Worm (Caenorhabditis elegans): ENCODE results near the gene srh-266.

srh-266 gene

ce11 chrV:619054-619453 is 45.5 kb upstream of the srh-266 start, which contains the start of gene F48G7.4 (continued):
- TF ChIP-seq egl-27 (tag; optimal IDR thresholded peaks at IDR 0.05), result peak in 1 of 2 experiments; percentile 45
- TF ChIP-seq pqm-1 (tag; optimal IDR thresholded peaks at IDR 0.05), result no peak

- TF ChIP-seq nhr-90 (tag; optimal IDR thresholded peaks at IDR 0.05; ENCODE audit: poor library complexity), result no peak
- no peak for TF ChIP-seq sptf-1 (tag; optimal IDR thresholded peaks at IDR 0.05)
- TF ChIP-seq mep-1 (tag; optimal IDR thresholded peaks at IDR 0.05), result no peak
- no peak for TF ChIP-seq ceh-82 (tag; optimal IDR thresholded peaks at IDR 0.05)
- no peak for TF ChIP-seq snu-23 (GFP tag; optimal IDR thresholded peaks at IDR 0.05)
- TF ChIP-seq snpc-4 (tag; optimal IDR thresholded peaks at IDR 0.05), result no peak
- TF ChIP-seq skn-1 (tag; optimal IDR thresholded peaks at IDR 0.05), result no peak
- TF ChIP-seq nhr-84 (tag; optimal IDR thresholded peaks at IDR 0.05), result no peak
- TF ChIP-seq unc-30 (tag; optimal IDR thresholded peaks at IDR 0.05), result no peak
Observed at ce11 chrV:620987-621386, 43.6 kb upstream of the srh-266 start.

ce11 chrV:622902-623301 is 41.7 kb upstream of the srh-266 start, which contains the start of gene F48G7.5:
Gene F48G7.5, minus strand, starts transcription at chrV:622935.
- TF ChIP-seq tbx-2 (tag; optimal IDR thresholded peaks at IDR 0.05) (no peak), nhr-47 (tag; optimal IDR thresholded peaks at IDR 0.05) (no peak), lin-39 (tag; optimal IDR thresholded peaks at IDR 0.05) (no peak), elt-2 (tag; optimal IDR thresholded peaks at IDR 0.05) (peak; percentile 29)

ce11 chrV:624922-625321 is 39.7 kb upstream of the srh-266 start, which contains the start of gene srt-17:
Gene srt-17, minus strand, starts transcription at chrV:625022.
- TF ChIP-seq unc-62 (GFP tag; optimal IDR thresholded peaks at IDR 0.05) (no peak), C04F5.9 (tag; optimal IDR thresholded peaks at IDR 0.05) (no peak), ztf-11 (tag; optimal IDR thresholded peaks at IDR 0.05) (no peak), dpl-1 (GFP tag; optimal IDR thresholded peaks at IDR 0.05) (no peak), zip-4 (GFP tag; optimal IDR thresholded peaks at IDR 0.05) (no peak), ama-1 (optimal IDR thresholded peaks at IDR 0.05) (no peak), nhr-12 (tag; optimal IDR thresholded peaks at IDR 0.05) (no peak), ceh-8 (GFP tag; optimal IDR thresholded peaks at IDR 0.05) (no peak), efl-1 (optimal IDR thresholded peaks at IDR 0.05) (no peak), efl-1 (GFP tag; optimal IDR thresholded peaks at IDR 0.05 in 1 of 2) (no peak), skn-1 (tag; optimal IDR thresholded peaks at IDR 0.05) (no peak), lir-3 (tag; optimal IDR thresholded peaks at IDR 0.05; ENCODE audit: poor library complexity) (no peak), nhr-28 (tag; optimal IDR thresholded peaks at IDR 0.05) (no peak), egl-27 (tag; optimal IDR thresholded peaks at IDR 0.05) (no peak), pax-3 (tag; optimal IDR thresholded peaks at IDR 0.05) (no peak), hpl-2 (GFP tag; optimal IDR thresholded peaks at IDR 0.05) (no peak), snpc-4 (tag; optimal IDR thresholded peaks at IDR 0.05) (no peak), pqm-1 (tag; optimal IDR thresholded peaks at IDR 0.05) (no peak), elt-3 (tag; optimal IDR thresholded peaks at IDR 0.05) (no peak), ceh-82 (tag; optimal IDR thresholded peaks at IDR 0.05) (no peak), ces-1 (GFP tag; optimal IDR thresholded peaks at IDR 0.05) (no peak)

- TF ChIP-seq nhr-84 (tag; optimal IDR thresholded peaks at IDR 0.05) (no peak), aly-2 (tag; optimal IDR thresholded peaks at IDR 0.05) (no peak), hlh-4 (tag; optimal IDR thresholded peaks at IDR 0.05) (no peak), nhr-77 (tag; optimal IDR thresholded peaks at IDR 0.05) (no peak), F16B12.6 (tag; optimal IDR thresholded peaks at IDR 0.05) (no peak), egl-27 (tag; optimal IDR thresholded peaks at IDR 0.05) (no peak), elt-2 (tag; optimal IDR thresholded peaks at IDR 0.05) (no peak), isw-1 (GFP tag; IDR thresholded peaks at IDR 0.05) (no peak), zag-1 (tag; optimal IDR thresholded peaks at IDR 0.05) (no peak), ztf-11 (tag; optimal IDR thresholded peaks at IDR 0.05) (no peak), efl-3 (GFP tag; optimal IDR thresholded peaks at IDR 0.05) (no peak), ceh-88 (GFP tag; IDR thresholded peaks at IDR 0.05) (no peak), nhr-76 (tag; optimal IDR thresholded peaks at IDR 0.05) (no peak), unc-62 (GFP tag; optimal IDR thresholded peaks at IDR 0.05) (no peak), nhr-28 (tag; optimal IDR thresholded peaks at IDR 0.05) (no peak), fkh-8 (tag; optimal IDR thresholded peaks at IDR 0.05) (no peak), mdl-1 (tag; optimal IDR thresholded peaks at IDR 0.05) (no peak), efl-1 (optimal IDR thresholded peaks at IDR 0.05) (no peak), efl-1 (GFP tag; optimal IDR thresholded peaks at IDR 0.05 in 1 of 2) (no peak)
Observed at ce11 chrV:626321-626720, 38.3 kb upstream of the srh-266 start, which contains the start of gene F48G7.7. Gene F48G7.7, minus strand, starts transcription at chrV:626421.

All from whole organism, L1 larva.